Worm (Caenorhabditis elegans) whole organism, L4/young adult: Measurements from ENCODE around the gene npp-16.

Experiments
- W03F9.2 ChIP-seq: fragments of 150-350 bp; optimal IDR thresholded peaks from 2 replicates; lab custom pipeline; 2014; ENCODE audit warnings: missing biosample characterization, missing genetic modification characterization
- dao-5 ChIP-seq: sonication (generic microtip); optimal IDR thresholded peaks from 2 replicates; lab custom pipeline; 2016; ENCODE audit warnings: missing genotype, missing genetic modification characterization, moderate library complexity, missing compliant biosample characterization
- him-1 ChIP-seq: sonication (generic microtip); optimal IDR thresholded peaks from 2 replicates; lab custom pipeline; 2016; ENCODE audit warnings: missing genotype, missing genetic modification reagents, missing genetic modification characterization, missing compliant biosample characterization

ce11 chrIII:11949276-11949879 is 33.6 kb downstream of the npp-16 start:
- TF ChIP-seq W03F9.2 (tag; lab: Kevin White, UChicago) (no peak), dao-5 (no peak), him-1 (tag; lab: Kevin White, UChicago) (no peak)
